Worm (Caenorhabditis elegans): Measurements from ENCODE around the gene K02D3.1.
A peak's percentile ranks its signal among the peaks of the same experiment; 100 is the strongest.

The K02D3.1 gene

ce11 chrX:13709060-13709459, 2.4 kb downstream of the K02D3.1 start:
- no peak for TF ChIP-seq nhr-111 (GFP tag; optimal IDR thresholded peaks at IDR 0.05)
- no peak for TF ChIP-seq nhr-42 (GFP tag; IDR thresholded peaks at IDR 0.05)
- no peak for TF ChIP-seq spr-1 (tag; optimal IDR thresholded peaks at IDR 0.05)
- no peak for TF ChIP-seq hlh-11 (tag; optimal IDR thresholded peaks at IDR 0.05)
- no peak for TF ChIP-seq ztf-7 (tag; optimal IDR thresholded peaks at IDR 0.05)
- TF ChIP-seq gei-8 (GFP tag; optimal IDR thresholded peaks at IDR 0.05), result no peak
- no peak for TF ChIP-seq lin-15B (tag; optimal IDR thresholded peaks at IDR 0.05)
- TF ChIP-seq dmd-8 (GFP tag; IDR thresholded peaks at IDR 0.05), result no peak
- no peak for TF ChIP-seq zfp-3 (GFP tag; conservative IDR thresholded peaks at IDR 0.05)
- no peak for TF ChIP-seq lin-1 (GFP tag; IDR thresholded peaks at IDR 0.05)
- TF ChIP-seq vab-7 (GFP tag; IDR thresholded peaks at IDR 0.05), result no peak
- no peak for TF ChIP-seq skn-1 (tag; optimal IDR thresholded peaks at IDR 0.05)
- no peak for TF ChIP-seq ceh-82 (tag; optimal IDR thresholded peaks at IDR 0.05)
- no peak for TF ChIP-seq F44E2.7 (GFP tag; IDR thresholded peaks at IDR 0.05)

ce11 chrX:13711909-13712308, 5.2 kb downstream of the K02D3.1 start, which contains the start of gene K02D3.2:
TSS of gene K02D3.2 (minus strand) at chrX:13712009.
- TF ChIP-seq daf-19 (GFP tag; conservative IDR thresholded peaks at IDR 0.05) (no peak), rbr-2 (tag; optimal IDR thresholded peaks at IDR 0.05) (no peak), mes-2 (tag; optimal IDR thresholded peaks at IDR 0.05; ENCODE audit: poor library complexity, severe bottlenecking) (no peak), spr-1 (tag; optimal IDR thresholded peaks at IDR 0.05) (no peak), snpc-1.2 (GFP tag; IDR thresholded peaks at IDR 0.05) (no peak), hif-1 (tag; optimal IDR thresholded peaks at IDR 0.05) (no peak), F44E2.7 (GFP tag; IDR thresholded peaks at IDR 0.05) (no peak), nhr-41 (GFP tag; IDR thresholded peaks at IDR 0.05) (no peak), mxl-2 (GFP tag; conservative IDR thresholded peaks at IDR 0.05) (no peak), pqm-1 (tag; optimal IDR thresholded peaks at IDR 0.05) (no peak), tra-1 (GFP tag; IDR thresholded peaks at IDR 0.05) (no peak), nhr-77 (tag; optimal IDR thresholded peaks at IDR 0.05) (no peak), lin-39 (tag; optimal IDR thresholded peaks at IDR 0.05) (no peak), dpl-1 (GFP tag; optimal IDR thresholded peaks at IDR 0.05) (no peak), pha-4 (GFP tag; IDR thresholded peaks at IDR 0.05) (no peak), pha-4 (tag; optimal IDR thresholded peaks at IDR 0.05) (no peak), duxl-1 (tag; optimal IDR thresholded peaks at IDR 0.05; ENCODE audit: poor library complexity) (no peak)

ce11 chrX:13712992-13713391, 6.3 kb downstream of the K02D3.1 start:
- TF ChIP-seq nhr-11 (tag; optimal IDR thresholded peaks at IDR 0.05) (peak; percentile 23), ZK546.5 (tag; optimal IDR thresholded peaks at IDR 0.05) (no peak), hlh-11 (tag; optimal IDR thresholded peaks at IDR 0.05) (no peak), R02D3.7 (tag; optimal IDR thresholded peaks at IDR 0.05) (no peak), daf-12 (tag; optimal IDR thresholded peaks at IDR 0.05) (no peak), sdz-12 (GFP tag; optimal IDR thresholded peaks at IDR 0.05) (no peak), F10B5.3 (tag; optimal IDR thresholded peaks at IDR 0.05) (no peak), spr-1 (tag; optimal IDR thresholded peaks at IDR 0.05) (no peak), daf-16 (GFP tag; optimal IDR thresholded peaks at IDR 0.05) (peak in 1 of 2 experiments; percentile 72), daf-16 (tag; optimal IDR thresholded peaks at IDR 0.05) (no peak)

- no peak for TF ChIP-seq set-16 (GFP tag; IDR thresholded peaks at IDR 0.05)
- TF ChIP-seq F10B5.3 (tag; optimal IDR thresholded peaks at IDR 0.05), result no peak
- no peak for TF ChIP-seq tra-1 (GFP tag; IDR thresholded peaks at IDR 0.05)
- TF ChIP-seq ceh-62 (tag; optimal IDR thresholded peaks at IDR 0.05), result no peak
- no peak for TF ChIP-seq D1046.2 (GFP tag; IDR thresholded peaks at IDR 0.05)
- TF ChIP-seq nhr-111 (GFP tag; optimal IDR thresholded peaks at IDR 0.05), result no peak
- TF ChIP-seq lin-38 (GFP tag; IDR thresholded peaks at IDR 0.05), result no peak
Measured at ce11 chrX:13713857-13714256, 7.2 kb downstream of the K02D3.1 start, which contains the start of gene K11E4.1. TSS of gene K11E4.1 (plus strand) at chrX:13714157.

All from whole organism, L4 larva.